Fruit fly (Drosophila melanogaster) whole organism, embryonic: Measurements from ENCODE around the gene dyl.

ENCODE experiments used
- ATbp ChIP-seq: fragments of 200-800 bp; sonication (Bioruptor generic); optimal IDR thresholded peaks from 2 replicates; lab custom pipeline; 2017; ENCODE audit warnings: missing biosample characterization, mild to moderate bottlenecking, missing genetic modification characterization, missing genetic modification reagents
- Antp ChIP-seq: fragments of 200-800 bp; sonication (Bioruptor generic); optimal IDR thresholded peaks from 3 replicates; lab custom pipeline; 2016; ENCODE audit warnings: missing biosample characterization, missing genetic modification characterization
- CG10431 ChIP-seq: fragments of 200-800 bp; sonication (Bioruptor generic); optimal IDR thresholded peaks from 3 replicates; lab custom pipeline; 2018; ENCODE audit warnings: missing biosample characterization, mild to moderate bottlenecking, missing genetic modification characterization
- CG11504 ChIP-seq: fragments of 200-800 bp; sonication (Bioruptor generic); optimal IDR thresholded peaks from 3 replicates; lab custom pipeline; 2019; ENCODE audit warnings: missing biosample characterization, mild to moderate bottlenecking, missing genetic modification characterization, moderate library complexity
- CG12104 ChIP-seq: fragments of 200-800 bp; sonication (Bioruptor generic); optimal IDR thresholded peaks from 3 replicates; lab custom pipeline; 2016; ENCODE audit warnings: missing biosample characterization, missing genetic modification characterization
- CG12236 ChIP-seq: fragments of 200-800 bp; sonication (Bioruptor generic); optimal IDR thresholded peaks from 2 replicates; lab custom pipeline; 2016; ENCODE audit warnings: missing biosample characterization, missing genetic modification characterization
- CG15696 ChIP-seq: fragments of 200-800 bp; sonication (Bioruptor generic); optimal IDR thresholded peaks from 2 replicates; lab custom pipeline; 2019; ENCODE audit warnings: missing biosample characterization, mild to moderate bottlenecking, missing genetic modification characterization, moderate library complexity
- CG16863 ChIP-seq: fragments of 200-800 bp; sonication (Bioruptor generic); optimal IDR thresholded peaks from 3 replicates; lab custom pipeline; 2016; ENCODE audit warnings: missing biosample characterization, missing genetic modification characterization
- CG17361 ChIP-seq: fragments of 200-800 bp; sonication (Bioruptor generic); IDR thresholded peaks from 3 replicates; pipeline ENCODE4 v1.3.6; 2022; ENCODE audit warnings: missing biosample characterization, missing genetic modification characterization
- CG18011 ChIP-seq: fragments of 200-800 bp; sonication (Bioruptor generic); optimal IDR thresholded peaks from 2 replicates; lab custom pipeline; 2017; ENCODE audit warnings: missing biosample characterization, missing genetic modification characterization, mild to moderate bottlenecking, moderate library complexity, missing genotype
- CG3281 ChIP-seq: fragments of 200-800 bp; sonication (Bioruptor generic); optimal IDR thresholded peaks from 3 replicates; lab custom pipeline; 2017; ENCODE audit warnings: missing biosample characterization, mild to moderate bottlenecking, missing genetic modification characterization
- CG7963 ChIP-seq: fragments of 200-800 bp; sonication (Bioruptor generic); IDR thresholded peaks from 3 replicates; pipeline ENCODE4 v1.3.6; 2022; ENCODE audit warnings: missing biosample characterization, missing genetic modification characterization; ENCODE audit not compliant: partially characterized antibody
- CHES-1-like ChIP-seq: fragments of 200-800 bp; sonication (Bioruptor generic); optimal IDR thresholded peaks from 2 replicates; lab custom pipeline; 2016; ENCODE audit warnings: missing biosample characterization, missing genetic modification characterization
- D ChIP-seq, 2 experiments: fragments of 200-800 bp in 1 of 2; fragments of >200 bp in 1 of 2; sonication (Bioruptor generic) in 1 of 2; optimal IDR thresholded peaks; 2 replicates in 1 of 2; 3 replicates in 1 of 2; lab custom pipeline; 2017; ENCODE audit warnings: mild to moderate bottlenecking in 1 of 2, missing biosample characterization in 1 of 2, missing genetic modification characterization in 1 of 2, missing genetic modification reagents in 1 of 2
- Dbx ChIP-seq: fragments of 200-800 bp; sonication (Bioruptor generic); IDR thresholded peaks from 3 replicates; pipeline ENCODE4 v1.3.6; 2022; ENCODE audit warnings: missing biosample characterization, missing genetic modification characterization
- Dp ChIP-seq: fragments of 200-800 bp; sonication (Bioruptor generic); optimal IDR thresholded peaks from 2 replicates; lab custom pipeline; 2018; ENCODE audit warnings: missing biosample characterization, mild to moderate bottlenecking, missing genetic modification characterization, moderate library complexity
- Dref ChIP-seq: fragments of 200-800 bp; sonication (Bioruptor generic); IDR thresholded peaks from 2 replicates; pipeline ENCODE4 v1.3.6; 2022; ENCODE audit warnings: missing biosample characterization, missing genetic modification characterization
- E2f1 ChIP-seq: fragments of 200-800 bp; sonication (Bioruptor generic); IDR thresholded peaks from 2 replicates; pipeline ENCODE4 v1.3.6; 2022; ENCODE audit warnings: missing biosample characterization, missing genetic modification characterization
- GATAe ChIP-seq: fragments of 200-800 bp; sonication (Bioruptor generic); conservative IDR thresholded peaks from 2 replicates; pipeline ENCODE4 v1.3.6; 2022; ENCODE audit warnings: missing biosample characterization, missing genetic modification characterization
- Lhr ChIP-seq: fragments of 200-800 bp; sonication (Bioruptor generic); optimal IDR thresholded peaks from 3 replicates; lab custom pipeline; 2017; ENCODE audit warnings: mild to moderate bottlenecking, missing biosample characterization, missing genetic modification reagents, missing genetic modification characterization
- Lpt ChIP-seq: fragments of >200 bp; optimal IDR thresholded peaks from 2 replicates; lab custom pipeline; 2018; ENCODE audit warnings: missing biosample characterization, missing genetic modification characterization
- Med ChIP-seq: fragments of 200-800 bp; sonication (Bioruptor generic); peaks from one replicate; lab custom pipeline; 2016; ENCODE audit warnings: missing biosample characterization, missing genetic modification characterization, mild to moderate bottlenecking, inconsistent platforms, moderate library complexity
- Meics ChIP-seq: fragments of 200-800 bp; sonication (Bioruptor generic); optimal IDR thresholded peaks from 2 replicates; lab custom pipeline; 2017; ENCODE audit warnings: missing biosample characterization, mild to moderate bottlenecking, missing genetic modification characterization
- Neu2 ChIP-seq: fragments of 200-800 bp; sonication (Bioruptor generic); optimal IDR thresholded peaks from 3 replicates; lab custom pipeline; 2016; ENCODE audit warnings: missing biosample characterization, missing genetic modification characterization, borderline replicate concordance
- Sin3A ChIP-seq: fragments of >200 bp; optimal IDR thresholded peaks from 2 replicates; lab custom pipeline; 2018
- ap ChIP-seq: fragments of 200-800 bp; sonication (Bioruptor generic); IDR thresholded peaks from 2 replicates; pipeline ENCODE4 v1.3.6; 2022; ENCODE audit warnings: missing biosample characterization, missing genetic modification characterization
- bsh ChIP-seq, 2 experiments: fragments of 200-800 bp; sonication (Bioruptor generic); optimal IDR thresholded peaks; 2 replicates each; lab custom pipeline; 2017 to 2018; ENCODE audit warnings: mild to moderate bottlenecking in 2 of 2, missing biosample characterization in 2 of 2, missing genetic modification characterization in 2 of 2, moderate library complexity in 1 of 2
- ci ChIP-seq: fragments of 200-800 bp; sonication (Bioruptor generic); IDR thresholded peaks from 3 replicates; pipeline ENCODE4 v1.3.6; 2022; ENCODE audit warnings: missing biosample characterization, missing genetic modification characterization
- grau ChIP-seq: fragments of 200-800 bp; optimal IDR thresholded peaks from 3 replicates; lab custom pipeline; 2019; ENCODE audit warnings: missing biosample characterization, mild to moderate bottlenecking, missing genetic modification characterization, moderate library complexity
- gro ChIP-seq: fragments of 200-800 bp; sonication (Bioruptor generic); optimal IDR thresholded peaks from 2 replicates; lab custom pipeline; 2016; ENCODE audit warnings: missing biosample characterization, missing genetic modification characterization
- gsb-n ChIP-seq: fragments of 200-800 bp; sonication (Bioruptor generic); optimal IDR thresholded peaks from 3 replicates; lab custom pipeline; 2018; ENCODE audit warnings: missing biosample characterization, mild to moderate bottlenecking, missing genetic modification characterization
- insv ChIP-seq, 2 experiments: fragments of 200-800 bp; sonication (Bioruptor generic); optimal IDR thresholded peaks; 3 replicates each; lab custom pipeline; 2016 to 2018; ENCODE audit warnings: missing biosample characterization in 2 of 2, missing genetic modification characterization in 2 of 2
- inv ChIP-seq: fragments of 200-800 bp; sonication (Bioruptor generic); IDR thresholded peaks from 2 replicates; pipeline ENCODE4 v1.3.6; 2022; ENCODE audit warnings: missing biosample characterization, missing genetic modification characterization; ENCODE audit not compliant: partially characterized antibody
- ken ChIP-seq: fragments of 200-800 bp; sonication (Bioruptor generic); IDR thresholded peaks from 3 replicates; pipeline ENCODE4 v1.3.6; 2022; ENCODE audit warnings: missing biosample characterization, missing genetic modification characterization
- knrl ChIP-seq: fragments of 200-800 bp; sonication (Bioruptor generic); IDR thresholded peaks from 3 replicates; pipeline ENCODE4 v1.3.6; 2022; ENCODE audit warnings: missing biosample characterization, missing genetic modification characterization; ENCODE audit not compliant: partially characterized antibody
- nau ChIP-seq: fragments of 200-800 bp; sonication (Bioruptor generic); optimal IDR thresholded peaks from 3 replicates; lab custom pipeline; 2017; ENCODE audit warnings: missing biosample characterization, mild to moderate bottlenecking, missing genetic modification characterization, missing genetic modification reagents
- ranshi ChIP-seq: fragments of 200-800 bp; sonication (Bioruptor generic); IDR thresholded peaks from 2 replicates; pipeline ENCODE4 v1.3.6; 2022; ENCODE audit warnings: missing biosample characterization, missing genetic modification characterization
- shn ChIP-seq: fragments of 200-800 bp; sonication (Bioruptor generic); optimal IDR thresholded peaks from 3 replicates; lab custom pipeline; 2016; ENCODE audit warnings: missing biosample characterization, missing genetic modification characterization
- sim ChIP-seq: fragments of 200-800 bp; sonication (Bioruptor generic); IDR thresholded peaks from 2 replicates; pipeline ENCODE4 v1.3.6; 2022; ENCODE audit warnings: missing biosample characterization, missing genetic modification characterization
- sna ChIP-seq: fragments of 200-800 bp; sonication (Bioruptor generic); IDR thresholded peaks from 2 replicates; pipeline ENCODE4 v1.3.6; 2022; ENCODE audit warnings: missing biosample characterization, missing genetic modification characterization; ENCODE audit not compliant: partially characterized antibody
- tin ChIP-seq: fragments of 200-800 bp; sonication (Bioruptor generic); optimal IDR thresholded peaks from 3 replicates; lab custom pipeline; 2016; ENCODE audit warnings: missing biosample characterization, missing genetic modification characterization
- ttk ChIP-seq: fragments of 200-800 bp; sonication (Bioruptor generic); IDR thresholded peaks from 2 replicates; pipeline ENCODE4 v2.1.2; 2022; ENCODE audit warnings: missing biosample characterization, missing genetic modification characterization
- zfh2 ChIP-seq: fragments of 200-800 bp; sonication (Bioruptor generic); optimal IDR thresholded peaks from 2 replicates; lab custom pipeline; 2016; ENCODE audit warnings: missing biosample characterization, missing genetic modification characterization

Gene dyl

DNA sequence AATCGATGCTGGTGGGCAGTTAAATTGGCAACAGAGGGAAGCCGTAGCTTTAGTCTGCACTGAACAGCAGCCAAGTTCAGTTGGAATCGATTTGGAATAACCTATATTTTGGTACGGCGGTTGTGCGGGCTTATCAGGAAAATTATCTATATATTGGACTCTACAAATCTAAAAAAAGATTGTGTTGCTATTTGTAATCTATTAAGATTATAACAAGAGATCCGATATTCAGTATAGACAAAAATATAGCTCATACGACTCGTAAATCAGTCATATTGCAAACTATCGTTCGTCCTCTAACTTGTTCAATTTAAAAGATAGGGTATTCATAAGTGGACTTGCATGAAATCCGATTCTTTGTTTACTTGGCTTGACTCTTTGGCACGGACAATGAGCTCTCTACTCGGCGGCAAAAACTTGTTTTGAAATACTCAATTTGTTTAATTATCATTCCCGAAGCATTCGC, 18.9 kb downstream of the dyl start, which contains the start of gene Hexo1 (continued):
- TF ChIP-seq bsh (GFP tag; optimal IDR thresholded peaks at IDR 0.05; lab: Kevin White, UChicago) (peak; percentile 35 to 58), Dbx (GFP tag; lab: Robert Waterston, UW) (peak; percentile 20; the same call in 1 of the 3 replicates), ap (no peak), CG15696 (tag; lab: Kevin White, UChicago) (no peak), CG10431 (GFP tag; lab: Kevin White, UChicago) (no peak), sim (no peak), CG17361 (peak; percentile 30; the same call in 1 of the 3 replicates), gro (no peak), ATbp (peak; percentile 40), CG7963 (GFP tag; lab: Robert Waterston, UW) (no peak), shn (GFP tag; lab: Kevin White, UChicago) (no peak), ranshi (no peak), CHES-1-like (GFP tag; lab: Kevin White, UChicago) (no peak), Dref (no peak), inv (GFP tag; lab: Robert Waterston, UW) (no peak), ci (GFP tag; lab: Robert Waterston, UW) (peak; percentile 56; the same call in 1 of the 3 replicates), sna (no peak), nau (no peak), Antp (GFP tag; lab: Kevin White, UChicago) (no peak), zfh2 (GFP tag; lab: Kevin White, UChicago) (no peak), Med (GFP tag; lab: Kevin White, UChicago) (peak; percentile 82), knrl (GFP tag; lab: Robert Waterston, UW) (no peak), CG3281 (GFP tag; lab: Kevin White, UChicago) (peak; percentile 42), Lhr (no peak), tin (GFP tag; lab: Kevin White, UChicago) (no peak), CG18011 (GFP tag; lab: Kevin White, UChicago) (peak; percentile 23), CG11504 (tag; lab: Kevin White, UChicago) (no peak), GATAe (GFP tag; lab: Robert Waterston, UW) (peak; percentile 37; the same call in 1 of the 2 replicates), insv (GFP tag; optimal IDR thresholded peaks at IDR 0.05; lab: Kevin White, UChicago) (no peak), ken (GFP tag; lab: Robert Waterston, UW) (no peak), ttk (GFP tag; lab: Robert Waterston, UW) (no peak), E2f1 (GFP tag; lab: Robert Waterston, UW) (no peak), D (optimal IDR thresholded peaks at IDR 0.05; lab: Kevin White, UChicago) (no peak), D (GFP tag; optimal IDR thresholded peaks at IDR 0.05; lab: Kevin White, UChicago) (no peak), CG12236 (GFP tag; lab: Kevin White, UChicago) (no peak), Dp (GFP tag; lab: Kevin White, UChicago) (no peak), CG16863 (GFP tag; lab: Kevin White, UChicago) (no peak), Sin3A (no peak), Meics (GFP tag; lab: Kevin White, UChicago) (peak; percentile 44), CG12104 (GFP tag; lab: Kevin White, UChicago) (no peak), gsb-n (tag; lab: Kevin White, UChicago) (no peak), Neu2 (no peak), grau (tag; lab: Kevin White, UChicago) (peak; percentile 39), Lpt (GFP tag; lab: Kevin White, UChicago) (no peak)
